Worm (Caenorhabditis elegans) whole organism, L3 larva: ENCODE results near the gene qars-1.
A peak's percentile ranks its signal among the peaks of the same experiment; 100 is the strongest.

ENCODE experiments used
- R02D3.7 ChIP-seq: fragments of 150-350 bp; optimal IDR thresholded peaks from 2 replicates; lab custom pipeline; 2014; ENCODE audit warnings: missing biosample characterization, missing genetic modification characterization
- ZK546.5 ChIP-seq: sonication (generic microtip); optimal IDR thresholded peaks from 2 replicates; lab custom pipeline; 2017; ENCODE audit warnings: missing biosample characterization, missing genetic modification characterization
- ama-1 ChIP-seq: fragments of 150-350 bp; optimal IDR thresholded peaks from 2 replicates; lab custom pipeline; 2018
- ceh-16 ChIP-seq: sonication (generic microtip); optimal IDR thresholded peaks from 2 replicates; lab custom pipeline; 2017; ENCODE audit warnings: missing biosample characterization, missing genetic modification characterization
- ceh-28 ChIP-seq: fragments of 150-350 bp; optimal IDR thresholded peaks from 2 replicates; lab custom pipeline; 2014; ENCODE audit warnings: missing biosample characterization, missing genetic modification reagents, missing genetic modification characterization
- ceh-82 ChIP-seq: fragments of 150-350 bp; optimal IDR thresholded peaks from 2 replicates; lab custom pipeline; 2014; ENCODE audit warnings: missing biosample characterization, missing genetic modification characterization
- ceh-9 ChIP-seq: sonication (generic microtip); optimal IDR thresholded peaks from 2 replicates; lab custom pipeline; 2018; ENCODE audit warnings: missing biosample characterization, missing genetic modification characterization
- daf-12 ChIP-seq: fragments of 150-350 bp; optimal IDR thresholded peaks from 2 replicates; lab custom pipeline; 2014; ENCODE audit warnings: missing biosample characterization, missing genetic modification reagents, missing genetic modification characterization
- egl-5 ChIP-seq: fragments of 150-350 bp; optimal IDR thresholded peaks from 2 replicates; lab custom pipeline; 2017; ENCODE audit warnings: missing biosample characterization, missing genetic modification reagents, missing genetic modification characterization, inconsistent platforms
- elt-1 ChIP-seq: fragments of 150-350 bp; optimal IDR thresholded peaks from 2 replicates; lab custom pipeline; 2014; ENCODE audit warnings: missing biosample characterization, missing genetic modification characterization
- elt-2 ChIP-seq: sonication (generic microtip); optimal IDR thresholded peaks from 2 replicates; lab custom pipeline; 2016; ENCODE audit warnings: missing genetic modification reagents, mild to moderate bottlenecking, missing genetic modification characterization, missing compliant biosample characterization
- elt-3 ChIP-seq, 3 experiments: fragments of 150-350 bp in 1 of 3; sonication (generic microtip) in 2 of 3; optimal IDR thresholded peaks; 2 replicates in 2 of 3; 4 replicates in 1 of 3; lab custom pipeline; 2014 to 2017; ENCODE audit warnings: missing biosample characterization in 3 of 3, missing genetic modification characterization in 3 of 3
- eor-1 ChIP-seq, 2 experiments: fragments of 150-350 bp; optimal IDR thresholded peaks; 2 replicates each; lab custom pipeline; 2014 to 2018; ENCODE audit warnings: missing biosample characterization in 2 of 2, missing genetic modification characterization in 2 of 2
- fkh-10 ChIP-seq: sonication (generic microtip); optimal IDR thresholded peaks from 2 replicates; lab custom pipeline; 2017; ENCODE audit warnings: missing biosample characterization, missing genetic modification reagents, missing genetic modification characterization
- fkh-2 ChIP-seq: fragments of 150-350 bp; optimal IDR thresholded peaks from 2 replicates; lab custom pipeline; 2014; ENCODE audit warnings: missing biosample characterization, missing genetic modification reagents, missing genetic modification characterization
- fos-1 ChIP-seq: fragments of 150-350 bp; optimal IDR thresholded peaks from 2 replicates; lab custom pipeline; 2014; ENCODE audit warnings: missing biosample characterization, missing genetic modification characterization
- hmg-11 ChIP-seq: sonication (generic microtip); optimal IDR thresholded peaks from 2 replicates; lab custom pipeline; 2016; ENCODE audit warnings: missing genetic modification characterization, missing compliant biosample characterization
- lin-15B ChIP-seq: fragments of 150-350 bp; optimal IDR thresholded peaks from 2 replicates; lab custom pipeline; 2014; ENCODE audit warnings: missing biosample characterization, missing genetic modification characterization
- lin-39 ChIP-seq: fragments of 150-350 bp; optimal IDR thresholded peaks from 2 replicates; lab custom pipeline; 2018; ENCODE audit warnings: missing biosample characterization, missing genetic modification reagents, missing genetic modification characterization
- lsy-12 ChIP-seq: sonication (generic microtip); optimal IDR thresholded peaks from 2 replicates; lab custom pipeline; 2016; ENCODE audit warnings: mild to moderate bottlenecking, missing genetic modification characterization, missing compliant biosample characterization
- mdl-1 ChIP-seq: fragments of 150-350 bp; optimal IDR thresholded peaks from 2 replicates; lab custom pipeline; 2014; ENCODE audit warnings: missing biosample characterization, missing genetic modification characterization
- mml-1 ChIP-seq: fragments of 150-350 bp; sonication (generic microtip); optimal IDR thresholded peaks from 3 replicates; lab custom pipeline; 2014; ENCODE audit warnings: missing biosample characterization, missing genetic modification characterization
- nfya-1 ChIP-seq: sonication (generic microtip); optimal IDR thresholded peaks from 2 replicates; lab custom pipeline; 2017; ENCODE audit warnings: missing genetic modification characterization, mild to moderate bottlenecking, missing compliant biosample characterization, antibody characterized with exemption, moderate library complexity; ENCODE audit not compliant: insufficient read depth
- nhr-11 ChIP-seq: fragments of 150-350 bp; optimal IDR thresholded peaks from 2 replicates; lab custom pipeline; 2014; ENCODE audit warnings: missing biosample characterization, missing genetic modification characterization
- nhr-23 ChIP-seq: fragments of 150-350 bp; optimal IDR thresholded peaks from 2 replicates; lab custom pipeline; 2014; ENCODE audit warnings: missing biosample characterization, missing genetic modification reagents, missing genetic modification characterization
- nhr-237 ChIP-seq: fragments of 150-350 bp; optimal IDR thresholded peaks from 2 replicates; lab custom pipeline; 2014; ENCODE audit warnings: missing biosample characterization, missing genetic modification characterization
- nhr-25 ChIP-seq: sonication (generic microtip); optimal IDR thresholded peaks from 2 replicates; lab custom pipeline; 2017; ENCODE audit warnings: missing biosample characterization, missing genetic modification characterization
- nhr-28 ChIP-seq: fragments of 150-350 bp; optimal IDR thresholded peaks from 2 replicates; lab custom pipeline; 2014; ENCODE audit warnings: missing biosample characterization, missing genetic modification characterization
- nhr-43 ChIP-seq: sonication (generic microtip); optimal IDR thresholded peaks from 2 replicates; lab custom pipeline; 2016; ENCODE audit warnings: mild to moderate bottlenecking, missing genetic modification characterization, missing compliant biosample characterization; ENCODE audit not compliant: poor library complexity, severe bottlenecking
- nhr-67 ChIP-seq: fragments of 150-350 bp; optimal IDR thresholded peaks from 2 replicates; lab custom pipeline; 2014; ENCODE audit warnings: missing biosample characterization, missing genetic modification characterization
- nhr-76 ChIP-seq: fragments of 150-350 bp; sonication (generic microtip); optimal IDR thresholded peaks from 5 replicates; lab custom pipeline; 2014; ENCODE audit warnings: missing biosample characterization, missing genetic modification characterization
- nhr-77 ChIP-seq: fragments of 150-350 bp; optimal IDR thresholded peaks from 2 replicates; lab custom pipeline; 2014; ENCODE audit warnings: missing biosample characterization, missing genetic modification characterization
- pha-4 ChIP-seq: fragments of 150-350 bp; optimal IDR thresholded peaks from 2 replicates; lab custom pipeline; 2014; ENCODE audit warnings: missing biosample characterization, missing genetic modification reagents, missing genetic modification characterization
- pqm-1 ChIP-seq: fragments of 150-350 bp; optimal IDR thresholded peaks from 2 replicates; lab custom pipeline; 2017; ENCODE audit warnings: missing biosample characterization, missing genetic modification characterization, inconsistent platforms
- sea-2 ChIP-seq: fragments of 150-350 bp; sonication (generic microtip); optimal IDR thresholded peaks from 4 replicates; lab custom pipeline; 2014; ENCODE audit warnings: missing biosample characterization, missing genetic modification reagents, missing genetic modification characterization
- skn-1 ChIP-seq: fragments of 150-350 bp; optimal IDR thresholded peaks from 2 replicates; lab custom pipeline; 2014; ENCODE audit warnings: missing biosample characterization, missing genetic modification characterization
- snpc-4 ChIP-seq: fragments of 150-350 bp; optimal IDR thresholded peaks from 2 replicates; lab custom pipeline; 2014; ENCODE audit warnings: missing biosample characterization, missing genetic modification characterization
- tbx-2 ChIP-seq: sonication (generic microtip); optimal IDR thresholded peaks from 2 replicates; lab custom pipeline; 2016; ENCODE audit warnings: mild to moderate bottlenecking, missing genetic modification characterization, missing compliant biosample characterization
- unc-39 ChIP-seq: sonication (generic microtip); optimal IDR thresholded peaks from 4 replicates; lab custom pipeline; 2017; ENCODE audit warnings: missing biosample characterization, missing genetic modification characterization
- unc-62 ChIP-seq: fragments of 150-350 bp; sonication (generic microtip); optimal IDR thresholded peaks from 4 replicates; lab custom pipeline; 2014; ENCODE audit warnings: missing biosample characterization, missing genetic modification reagents, missing genetic modification characterization
- zag-1 ChIP-seq: fragments of 150-350 bp; optimal IDR thresholded peaks from 2 replicates; lab custom pipeline; 2014; ENCODE audit warnings: missing biosample characterization, missing genetic modification characterization
- ztf-11 ChIP-seq: fragments of 150-350 bp; optimal IDR thresholded peaks from 2 replicates; lab custom pipeline; 2014; ENCODE audit warnings: missing biosample characterization, missing genetic modification characterization
- ztf-4 ChIP-seq: fragments of 150-350 bp; optimal IDR thresholded peaks from 2 replicates; lab custom pipeline; 2014; ENCODE audit warnings: missing biosample characterization, missing genetic modification characterization

qars-1 gene

DNA sequence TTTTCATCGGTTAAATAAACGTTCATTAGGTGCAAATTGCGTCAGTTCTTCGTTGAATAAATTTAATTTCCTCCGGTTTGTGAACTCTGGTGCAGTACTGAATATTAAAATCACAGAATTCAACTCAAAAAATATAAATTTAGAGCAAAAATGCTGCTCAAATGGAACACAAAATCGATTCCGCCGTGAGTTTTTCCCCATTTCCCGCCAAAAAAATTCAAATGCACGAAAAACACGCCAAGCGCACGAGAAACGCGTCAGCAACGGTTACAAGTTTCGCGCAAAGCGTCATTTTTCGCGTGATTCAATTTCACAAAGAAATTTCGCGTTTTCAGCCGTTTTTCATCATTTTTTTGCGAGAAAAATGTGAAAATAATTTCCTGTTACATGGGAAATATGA lies 26.5 kb upstream of the qars-1 start, which contains the start of gene hrpu-1 (continued):
- peak; percentile 51 for TF ChIP-seq ceh-28 (tag; lab: Kevin White, UChicago)

DNA sequence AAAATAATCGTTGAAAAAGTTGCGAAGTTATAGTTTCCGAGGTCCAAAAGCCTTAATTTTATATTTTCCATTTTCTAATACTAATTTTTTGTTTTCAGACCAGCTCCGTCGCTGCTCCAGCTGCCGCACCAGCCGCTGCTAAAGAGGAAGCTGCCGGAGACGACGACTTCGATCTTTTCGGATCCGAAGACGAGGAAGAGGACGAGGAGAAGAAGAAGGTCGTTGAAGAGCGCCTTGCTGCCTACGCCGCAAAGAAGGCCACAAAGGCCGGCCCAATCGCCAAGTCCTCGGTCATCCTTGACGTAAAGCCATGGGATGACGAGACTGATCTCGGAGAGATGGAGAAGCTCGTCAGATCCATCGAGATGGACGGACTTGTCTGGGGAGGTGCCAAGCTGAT lies 25.8 kb upstream of the qars-1 start:
- TF ChIP-seq ceh-16 (tag; lab: Kevin White, UChicago) (no peak), nhr-76 (tag; lab: Kevin White, UChicago) (no peak), elt-3 (tag; optimal IDR thresholded peaks at IDR 0.05; lab: Kevin White, UChicago) (no peak), ztf-11 (tag; lab: Kevin White, UChicago) (no peak), unc-62 (GFP tag; lab: Kevin White, UChicago) (no peak), fkh-10 (GFP tag; lab: Kevin White, UChicago) (no peak), eor-1 (tag; optimal IDR thresholded peaks at IDR 0.05; lab: Kevin White, UChicago) (no peak), lin-15B (tag; lab: Kevin White, UChicago) (no peak), unc-39 (tag; lab: Kevin White, UChicago) (no peak), nhr-237 (tag; lab: Kevin White, UChicago) (no peak), ceh-9 (tag; lab: Kevin White, UChicago) (no peak), pha-4 (tag; lab: Kevin White, UChicago) (no peak), ama-1 (lab: Kevin White, UChicago) (no peak), egl-5 (tag; lab: Kevin White, UChicago) (no peak), fos-1 (no peak)

DNA sequence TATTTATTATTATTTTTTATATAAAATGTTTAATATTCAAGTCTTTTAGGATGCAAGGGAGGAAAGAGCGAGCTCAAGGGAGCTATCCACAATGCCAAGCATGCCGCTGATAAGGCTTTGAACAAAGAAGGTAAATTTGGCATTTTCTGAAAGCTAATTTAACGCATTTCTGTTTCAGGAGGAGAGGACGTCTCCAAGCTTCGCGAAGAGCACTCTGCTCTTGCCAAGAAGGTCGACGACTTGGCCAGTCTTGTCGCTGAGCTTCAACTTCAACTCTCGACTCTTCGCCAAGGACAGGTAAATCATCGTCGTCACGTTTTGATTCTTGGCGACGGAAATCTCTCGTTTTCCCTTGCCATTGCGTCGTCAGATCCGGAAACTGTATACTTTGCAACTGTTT lies 24.5 kb upstream of the qars-1 start:
- no peak for TF ChIP-seq mdl-1 (tag; lab: Kevin White, UChicago)
- TF ChIP-seq zag-1 (tag; lab: Kevin White, UChicago) = no peak
- TF ChIP-seq fkh-10 (GFP tag; lab: Kevin White, UChicago) = no peak
- TF ChIP-seq nhr-25 (tag; lab: Kevin White, UChicago) = no peak
- TF ChIP-seq eor-1 (tag; optimal IDR thresholded peaks at IDR 0.05; lab: Kevin White, UChicago) = no peak
- no peak for TF ChIP-seq lin-39
- no peak for TF ChIP-seq elt-1 (tag; lab: Kevin White, UChicago)
- no peak for TF ChIP-seq tbx-2
- TF ChIP-seq nhr-67 (tag; lab: Kevin White, UChicago) = no peak
- TF ChIP-seq unc-62 (GFP tag; lab: Kevin White, UChicago) = no peak
- no peak for TF ChIP-seq hmg-11 (tag; lab: Kevin White, UChicago)
- TF ChIP-seq fkh-2 (tag; lab: Kevin White, UChicago) = no peak
- no peak for TF ChIP-seq nhr-237 (tag; lab: Kevin White, UChicago)
- TF ChIP-seq sea-2 (GFP tag; lab: Kevin White, UChicago) = no peak
- no peak for TF ChIP-seq elt-3 (tag; optimal IDR thresholded peaks at IDR 0.05; lab: Kevin White, UChicago)
- TF ChIP-seq ztf-4 = no peak
- TF ChIP-seq nhr-11 (tag; lab: Kevin White, UChicago) = no peak
- TF ChIP-seq mml-1 (tag; lab: Kevin White, UChicago) = no peak
- no peak for TF ChIP-seq nhr-77 (tag; lab: Kevin White, UChicago)

DNA sequence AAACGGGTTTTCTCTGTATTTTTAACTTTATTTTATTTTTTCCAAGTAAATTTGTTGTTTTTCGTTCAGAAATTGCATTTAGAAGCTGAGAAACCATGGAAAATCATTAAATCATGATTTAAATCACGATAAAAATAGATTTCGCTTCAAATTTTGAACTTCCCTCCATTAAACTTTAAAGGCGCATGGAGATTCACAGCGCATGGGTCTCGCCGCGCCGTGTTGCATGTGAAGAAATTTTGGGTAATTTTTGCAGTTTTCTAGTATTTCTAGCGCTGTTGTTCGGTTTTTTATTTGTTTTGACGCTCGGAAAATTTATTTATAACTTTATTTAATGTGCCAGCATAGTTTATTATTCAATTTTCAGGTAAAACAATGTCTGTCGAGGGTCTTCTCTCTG lies 24.0 kb upstream of the qars-1 start, which contains the start of gene eef-1B.2:
TSS of gene eef-1B.2 (plus strand) at position 358 of the 400 bp plus-strand sequence.
- TF ChIP-seq elt-2 (peak; percentile 30), nfya-1 (peak; percentile 85), lin-39 (peak; percentile 59), ztf-11 (tag; lab: Kevin White, UChicago) (no peak), ceh-82 (tag; lab: Kevin White, UChicago) (no peak), nhr-43 (tag; lab: Kevin White, UChicago) (peak; percentile 3), ceh-28 (tag; lab: Kevin White, UChicago) (no peak), hmg-11 (tag; lab: Kevin White, UChicago) (peak; percentile 33), nhr-237 (tag; lab: Kevin White, UChicago) (no peak), nhr-28 (tag; lab: Kevin White, UChicago) (no peak), pha-4 (tag; lab: Kevin White, UChicago) (peak; percentile 86), daf-12 (no peak), fkh-2 (tag; lab: Kevin White, UChicago) (no peak), egl-5 (tag; lab: Kevin White, UChicago) (peak; percentile 17), nhr-25 (tag; lab: Kevin White, UChicago) (peak; percentile 50), pqm-1 (tag; lab: Kevin White, UChicago) (no peak), lsy-12 (tag; lab: Kevin White, UChicago) (no peak), mdl-1 (tag; lab: Kevin White, UChicago) (no peak), R02D3.7 (tag; lab: Kevin White, UChicago) (peak; percentile 10), skn-1 (peak; percentile 75), ztf-4 (no peak), nhr-11 (tag; lab: Kevin White, UChicago) (no peak), ZK546.5 (tag; lab: Kevin White, UChicago) (no peak), unc-62 (GFP tag; lab: Kevin White, UChicago) (no peak), lin-15B (tag; lab: Kevin White, UChicago) (peak; percentile 78), snpc-4 (peak; percentile 22), zag-1 (tag; lab: Kevin White, UChicago) (no peak), nhr-23 (tag; lab: Kevin White, UChicago) (peak; percentile 60), tbx-2 (no peak)
